Fruit fly (Drosophila melanogaster): Measurements from ENCODE around the gene Mpcp2.

DNA sequence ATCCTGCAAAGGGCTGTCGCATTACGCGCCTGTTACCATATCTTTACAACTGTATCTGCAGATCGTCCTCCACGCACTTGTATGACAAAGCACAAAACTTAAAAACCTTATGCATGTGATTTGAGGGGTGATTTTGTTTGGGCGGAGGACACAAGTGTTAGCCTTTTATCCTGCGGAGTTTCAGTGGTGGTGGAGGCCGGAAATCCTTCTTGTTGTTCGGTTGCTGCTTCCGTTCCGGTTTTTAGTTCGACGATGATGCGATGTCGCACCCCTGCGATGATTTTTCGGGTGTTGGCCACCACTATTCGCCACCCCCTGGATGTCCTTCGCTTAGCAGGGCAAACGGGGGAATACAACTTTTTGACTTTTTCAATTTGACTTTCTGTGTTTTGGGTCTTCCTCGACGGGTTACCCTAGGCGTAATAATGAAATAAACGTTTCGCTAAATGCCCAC, 27.7 kb downstream of the Mpcp2 start:
- no peak for TF ChIP-seq EcR (GFP tag; optimal IDR thresholded peaks at IDR 0.05)
- TF ChIP-seq psq (optimal IDR thresholded peaks at IDR 0.05) = no peak
- TF ChIP-seq CG8478 (optimal IDR thresholded peaks at IDR 0.05) = no peak

Data from whole organism.